Fruit fly (Drosophila melanogaster): ENCODE measurements around the gene sloth2.

- TF ChIP-seq bab1 (GFP tag; optimal IDR thresholded peaks at IDR 0.05) (no peak), CG7101 (tag; optimal IDR thresholded peaks at IDR 0.05) (peak; percentile 1), CG33017 (tag; optimal IDR thresholded peaks at IDR 0.05) (no peak), ovo (GFP tag; optimal IDR thresholded peaks at IDR 0.05) (no peak), cnc (optimal IDR thresholded peaks at IDR 0.05) (no peak), tj (GFP tag; optimal IDR thresholded peaks at IDR 0.05) (no peak), CG12768 (GFP tag; optimal IDR thresholded peaks at IDR 0.05) (no peak), CG5204 (GFP tag; optimal IDR thresholded peaks at IDR 0.05) (no peak), Mnt (GFP tag; optimal IDR thresholded peaks at IDR 0.05) (no peak)
Observed at dm6 chrX:7008102-7009087, 2.8 kb upstream of the sloth2 start.
